Fruit fly (Drosophila melanogaster) whole organism, embryonic: ENCODE results near the gene CG5665.

Experiments used
- CG11247 ChIP-seq: fragments of 200-800 bp; sonication (Bioruptor generic); IDR thresholded peaks from 2 replicates; pipeline ENCODE4 v1.3.6; 2022; ENCODE audit warnings: missing biosample characterization, missing genetic modification characterization
- CG11723 ChIP-seq: fragments of 200-800 bp; sonication (Bioruptor generic); optimal IDR thresholded peaks from 2 replicates; lab custom pipeline; 2017; ENCODE audit warnings: missing biosample characterization, mild to moderate bottlenecking, missing genetic modification characterization
- CG12659 ChIP-seq: fragments of 200-800 bp; sonication (Bioruptor generic); optimal IDR thresholded peaks from 3 replicates; lab custom pipeline; 2017; ENCODE audit warnings: mild to moderate bottlenecking, missing biosample characterization, missing genetic modification reagents, missing genetic modification characterization
- CG12769 ChIP-seq: fragments of 200-800 bp; sonication (Bioruptor generic); optimal IDR thresholded peaks from 2 replicates; lab custom pipeline; 2019; ENCODE audit warnings: missing biosample characterization, mild to moderate bottlenecking, missing genetic modification characterization, moderate library complexity
- CG13424 ChIP-seq: fragments of 200-800 bp; sonication (Bioruptor generic); optimal IDR thresholded peaks from 2 replicates; lab custom pipeline; 2019; ENCODE audit warnings: missing biosample characterization, mild to moderate bottlenecking, missing genetic modification characterization, moderate library complexity
- CG15269 ChIP-seq: fragments of 200-800 bp; sonication (Bioruptor generic); optimal IDR thresholded peaks from 2 replicates; lab custom pipeline; 2018; ENCODE audit warnings: missing biosample characterization, mild to moderate bottlenecking, missing genetic modification characterization, moderate library complexity
- CG15601 ChIP-seq: fragments of 200-800 bp; sonication (Bioruptor generic); optimal IDR thresholded peaks from 3 replicates; lab custom pipeline; 2019; ENCODE audit warnings: missing biosample characterization, mild to moderate bottlenecking, missing genetic modification characterization, moderate library complexity
- CG1602 ChIP-seq: fragments of 200-800 bp; sonication (Bioruptor generic); optimal IDR thresholded peaks from 3 replicates; lab custom pipeline; 2016; ENCODE audit warnings: missing biosample characterization, missing genetic modification characterization
- CG1603 ChIP-seq: fragments of 200-800 bp; sonication (Bioruptor generic); optimal IDR thresholded peaks from 2 replicates; lab custom pipeline; 2019; ENCODE audit warnings: missing biosample characterization, mild to moderate bottlenecking, missing genetic modification characterization, moderate library complexity
- CG16815 ChIP-seq: fragments of 200-800 bp; sonication (Bioruptor generic); optimal IDR thresholded peaks from 3 replicates; lab custom pipeline; 2017; ENCODE audit warnings: missing biosample characterization, mild to moderate bottlenecking, missing genetic modification characterization
- CG17385 ChIP-seq: fragments of 200-800 bp; sonication (Bioruptor generic); optimal IDR thresholded peaks from 3 replicates; lab custom pipeline; 2018; ENCODE audit warnings: missing biosample characterization, mild to moderate bottlenecking, missing genetic modification characterization
- CG17829 ChIP-seq: fragments of 200-800 bp; optimal IDR thresholded peaks from 2 replicates; lab custom pipeline; 2019; ENCODE audit warnings: missing biosample characterization, mild to moderate bottlenecking, missing genetic modification characterization, moderate library complexity
- CG2199 ChIP-seq: fragments of 200-800 bp; sonication (Bioruptor generic); IDR thresholded peaks from 3 replicates; pipeline ENCODE4 v1.3.6; 2022; ENCODE audit warnings: missing biosample characterization, missing genetic modification characterization
- CG30020 ChIP-seq: fragments of 200-800 bp; optimal IDR thresholded peaks from 2 replicates; lab custom pipeline; 2019; ENCODE audit warnings: missing biosample characterization, mild to moderate bottlenecking, missing genetic modification characterization, moderate library complexity
- CG31441 ChIP-seq: fragments of 200-800 bp; sonication (Bioruptor generic); IDR thresholded peaks from 2 replicates; pipeline ENCODE4 v1.3.6; 2022; ENCODE audit warnings: missing biosample characterization, missing genetic modification characterization
- CG3281 ChIP-seq: fragments of 200-800 bp; sonication (Bioruptor generic); optimal IDR thresholded peaks from 3 replicates; lab custom pipeline; 2017; ENCODE audit warnings: missing biosample characterization, mild to moderate bottlenecking, missing genetic modification characterization
- CG34422 ChIP-seq: fragments of 200-800 bp; sonication (Bioruptor generic); IDR thresholded peaks from 3 replicates; pipeline ENCODE4 v1.3.6; 2022; ENCODE audit warnings: missing biosample characterization, missing genetic modification characterization
- CG4404 ChIP-seq: fragments of 200-800 bp; sonication (Bioruptor generic); IDR thresholded peaks from 2 replicates; pipeline ENCODE4 v1.3.6; 2022; ENCODE audit warnings: missing biosample characterization, missing genetic modification characterization
- CG4854 ChIP-seq: fragments of 200-800 bp; sonication (Bioruptor generic); optimal IDR thresholded peaks from 2 replicates; lab custom pipeline; 2016; ENCODE audit warnings: missing biosample characterization, missing genetic modification characterization, inconsistent platforms
- CG6175 ChIP-seq: fragments of 200-800 bp; sonication (Bioruptor generic); IDR thresholded peaks from 3 replicates; pipeline ENCODE4 v1.3.6; 2022; ENCODE audit warnings: missing biosample characterization, missing genetic modification characterization
- CG6813 ChIP-seq: fragments of 200-800 bp; sonication (Bioruptor generic); optimal IDR thresholded peaks from 2 replicates; lab custom pipeline; 2017; ENCODE audit warnings: missing biosample characterization, missing genetic modification characterization, mild to moderate bottlenecking, moderate library complexity, missing genetic modification reagents
- CG7839 ChIP-seq: fragments of 200-800 bp; sonication (Bioruptor generic); optimal IDR thresholded peaks from 3 replicates; lab custom pipeline; 2018; ENCODE audit warnings: missing biosample characterization, mild to moderate bottlenecking, missing genetic modification characterization, moderate library complexity
- CG7987 ChIP-seq: fragments of 200-800 bp; sonication (Bioruptor generic); optimal IDR thresholded peaks from 2 replicates; lab custom pipeline; 2018; ENCODE audit warnings: missing biosample characterization, mild to moderate bottlenecking, missing genetic modification characterization, moderate library complexity
- CG8924 ChIP-seq: fragments of 200-800 bp; optimal IDR thresholded peaks from 3 replicates; lab custom pipeline; 2019; ENCODE audit warnings: missing biosample characterization, mild to moderate bottlenecking, missing genetic modification characterization, moderate library complexity
- Dad ChIP-seq: fragments of 200-800 bp; sonication (Bioruptor generic); optimal IDR thresholded peaks from 3 replicates; lab custom pipeline; 2016; ENCODE audit warnings: missing biosample characterization, missing genetic modification characterization
- Drgx ChIP-seq: fragments of 200-800 bp; sonication (Bioruptor generic); IDR thresholded peaks from 2 replicates; pipeline ENCODE4 v1.3.6; 2022; ENCODE audit warnings: missing biosample characterization, missing genetic modification characterization
- E2f1 ChIP-seq: fragments of 200-800 bp; sonication (Bioruptor generic); IDR thresholded peaks from 2 replicates; pipeline ENCODE4 v1.3.6; 2022; ENCODE audit warnings: missing biosample characterization, missing genetic modification characterization
- E2f2 ChIP-seq: fragments of 200-800 bp; sonication (Bioruptor generic); IDR thresholded peaks from 2 replicates; pipeline ENCODE4 v1.3.6; 2022; ENCODE audit warnings: missing biosample characterization, missing genetic modification characterization
- Kr ChIP-seq: fragments of 200-800 bp; sonication (Bioruptor generic); optimal IDR thresholded peaks from 2 replicates; lab custom pipeline; 2017; ENCODE audit warnings: missing biosample characterization, mild to moderate bottlenecking, missing genetic modification characterization
- MTF-1 ChIP-seq: fragments of 200-800 bp; sonication (Bioruptor generic); optimal IDR thresholded peaks from 2 replicates; lab custom pipeline; 2018; ENCODE audit warnings: missing biosample characterization, mild to moderate bottlenecking, missing genetic modification characterization, borderline replicate concordance
- Mad ChIP-seq: fragments of 200-800 bp; sonication (Bioruptor generic); optimal IDR thresholded peaks from 2 replicates; lab custom pipeline; 2016; ENCODE audit warnings: missing biosample characterization, missing genetic modification characterization
- Nf-YC ChIP-seq: fragments of 200-800 bp; optimal IDR thresholded peaks from 3 replicates; lab custom pipeline; 2019; ENCODE audit warnings: missing biosample characterization, mild to moderate bottlenecking, missing genetic modification characterization, moderate library complexity
- Oaz ChIP-seq: fragments of 200-800 bp; sonication (Bioruptor generic); IDR thresholded peaks from 2 replicates; pipeline ENCODE4 v1.3.6; 2022; ENCODE audit warnings: missing biosample characterization, missing genetic modification characterization
- Opbp ChIP-seq: fragments of 200-800 bp; sonication (Bioruptor generic); IDR thresholded peaks from 3 replicates; pipeline ENCODE4 v1.3.6; 2022; ENCODE audit warnings: missing biosample characterization, missing genetic modification characterization; ENCODE audit not compliant: partially characterized antibody
- Ptx1 ChIP-seq: fragments of 200-800 bp; sonication (Bioruptor generic); IDR thresholded peaks from 2 replicates; pipeline ENCODE4 v1.3.6; 2022; ENCODE audit warnings: missing biosample characterization, missing genetic modification characterization
- Tbp ChIP-seq: fragments of >200 bp; optimal IDR thresholded peaks from 2 replicates; lab custom pipeline; 2018; ENCODE audit warnings: missing biosample characterization, missing genetic modification characterization
- Trl ChIP-seq, 3 experiments: fragments of >200 bp in 2 of 3; fragments of 200-800 bp in 1 of 3; sonication (Bioruptor generic) in 1 of 3; optimal IDR thresholded peaks; 2 replicates in 1 of 3; 3 replicates in 2 of 3; lab custom pipeline; 2016 to 2017; ENCODE audit warnings: missing biosample characterization in 1 of 3, missing genetic modification characterization in 1 of 3
- cg ChIP-seq: fragments of 200-800 bp; sonication (Bioruptor generic); optimal IDR thresholded peaks from 3 replicates; lab custom pipeline; 2019; ENCODE audit warnings: missing biosample characterization, mild to moderate bottlenecking, missing genetic modification characterization, moderate library complexity
- chif ChIP-seq, 2 experiments: fragments of 200-800 bp; sonication (Bioruptor generic); optimal IDR thresholded peaks; 3 replicates each; lab custom pipeline; 2016; ENCODE audit warnings: missing biosample characterization in 2 of 2, missing genetic modification characterization in 2 of 2
- cwo ChIP-seq: fragments of 200-800 bp; sonication (Bioruptor generic); optimal IDR thresholded peaks from 3 replicates; lab custom pipeline; 2017; ENCODE audit warnings: missing biosample characterization, missing genetic modification characterization, mild to moderate bottlenecking, moderate library complexity, missing genetic modification reagents
- eve ChIP-seq, 2 experiments: fragments of >200 bp; optimal IDR thresholded peaks; 2 replicates each; lab custom pipeline; 2017; ENCODE audit warnings: missing biosample characterization in 2 of 2, missing genetic modification characterization in 2 of 2
- fru ChIP-seq: fragments of >200 bp; optimal IDR thresholded peaks from 2 replicates; lab custom pipeline; 2017
- grau ChIP-seq: fragments of 200-800 bp; optimal IDR thresholded peaks from 3 replicates; lab custom pipeline; 2019; ENCODE audit warnings: missing biosample characterization, mild to moderate bottlenecking, missing genetic modification characterization, moderate library complexity
- gsb ChIP-seq: fragments of 200-800 bp; sonication (Bioruptor generic); IDR thresholded peaks from 2 replicates; pipeline ENCODE4 v1.3.6; 2022; ENCODE audit warnings: missing biosample characterization, missing genetic modification characterization
- insv ChIP-seq, 2 experiments: fragments of 200-800 bp; sonication (Bioruptor generic); optimal IDR thresholded peaks; 3 replicates each; lab custom pipeline; 2016 to 2018; ENCODE audit warnings: missing biosample characterization in 2 of 2, missing genetic modification characterization in 2 of 2
- odd ChIP-seq: fragments of 200-800 bp; sonication (Bioruptor generic); optimal IDR thresholded peaks from 2 replicates; lab custom pipeline; 2017; ENCODE audit warnings: missing biosample characterization, mild to moderate bottlenecking, missing genetic modification characterization
- phol ChIP-seq: fragments of 200-800 bp; sonication (Bioruptor generic); optimal IDR thresholded peaks from 3 replicates; lab custom pipeline; 2018; ENCODE audit warnings: missing biosample characterization, mild to moderate bottlenecking, missing genetic modification characterization, moderate library complexity
- salm ChIP-seq: fragments of 200-800 bp; sonication (Bioruptor generic); optimal IDR thresholded peaks from 2 replicates; lab custom pipeline; 2018; ENCODE audit warnings: missing biosample characterization, mild to moderate bottlenecking, missing genetic modification characterization
- slou ChIP-seq: fragments of 200-800 bp; sonication (Bioruptor generic); optimal IDR thresholded peaks from 3 replicates; lab custom pipeline; 2016; ENCODE audit warnings: missing biosample characterization, missing genetic modification characterization
- tna ChIP-seq: fragments of 200-800 bp; sonication (Bioruptor generic); IDR thresholded peaks from 2 replicates; pipeline ENCODE4 v1.3.6; 2022; ENCODE audit warnings: missing biosample characterization, missing genetic modification characterization; ENCODE audit not compliant: partially characterized antibody
- unc-4 ChIP-seq: fragments of 200-800 bp; sonication (Bioruptor generic); IDR thresholded peaks from 2 replicates; pipeline ENCODE4 v1.3.6; 2022; ENCODE audit warnings: missing biosample characterization, missing genetic modification characterization; ENCODE audit not compliant: partially characterized antibody

CG5665 gene

dm6 chr3L:20397770-20398169 lies 39.5 kb downstream of the CG5665 start (continued):
- TF ChIP-seq odd (GFP tag; lab: Kevin White, UChicago) = no peak
- no peak for TF ChIP-seq CG13424
- TF ChIP-seq CG6813 = no peak
- TF ChIP-seq tna = 0 out of 2 replicates have a peak, but pooled peaks have one; percentile 30
- 0 out of 3 replicates have a peak, but pooled peaks have one; percentile 22 for TF ChIP-seq Opbp
- no peak for TF ChIP-seq cwo
- TF ChIP-seq Mad (GFP tag; lab: Kevin White, UChicago) = no peak
- no peak for TF ChIP-seq CG7987 (GFP tag; lab: Kevin White, UChicago)
- no peak for TF ChIP-seq CG4854 (GFP tag; lab: Kevin White, UChicago)
- TF ChIP-seq CG7839 = no peak
- no peak for TF ChIP-seq chif (GFP tag; optimal IDR thresholded peaks at IDR 0.05; lab: Kevin White, UChicago)
- TF ChIP-seq unc-4 (GFP tag; lab: Robert Waterston, UW) = peak; percentile 35; the same call in 1 of the 2 replicates
- no peak for TF ChIP-seq CG1603
- TF ChIP-seq slou (GFP tag; lab: Kevin White, UChicago) = no peak
- TF ChIP-seq CG31441 (GFP tag; lab: Robert Waterston, UW) = no peak
- TF ChIP-seq CG17829 (tag; lab: Kevin White, UChicago) = no peak
- TF ChIP-seq MTF-1 (GFP tag; lab: Kevin White, UChicago) = no peak
- TF ChIP-seq Oaz = no peak
- TF ChIP-seq CG11247 (GFP tag; lab: Robert Waterston, UW) = no peak
- no peak for TF ChIP-seq Tbp (GFP tag; lab: Kevin White, UChicago)
- no peak for TF ChIP-seq Kr (GFP tag; lab: Kevin White, UChicago)
- TF ChIP-seq CG34422 = 0 out of 3 replicates have a peak, but pooled peaks have one; percentile 26
- TF ChIP-seq phol (tag; lab: Kevin White, UChicago) = no peak
- TF ChIP-seq Nf-YC (tag; lab: Kevin White, UChicago) = no peak
- peak; percentile 1 for TF ChIP-seq CG15269 (tag; lab: Kevin White, UChicago)
- TF ChIP-seq CG12769 (tag; lab: Kevin White, UChicago) = no peak
- TF ChIP-seq CG4404 = no peak
- TF ChIP-seq CG8924 (tag; lab: Kevin White, UChicago) = no peak
- no peak for TF ChIP-seq eve (GFP tag; optimal IDR thresholded peaks at IDR 0.05; lab: Kevin White, UChicago)
- no peak for TF ChIP-seq CG2199
- peak; percentile 2 for TF ChIP-seq cg (GFP tag; lab: Kevin White, UChicago)
- TF ChIP-seq Ptx1 = no peak
- TF ChIP-seq CG6175 (GFP tag; lab: Robert Waterston, UW) = peak; percentile 64; the same call in 1 of the 3 replicates
- no peak for TF ChIP-seq CG17385 (GFP tag; lab: Kevin White, UChicago)
- TF ChIP-seq Drgx (GFP tag; lab: Robert Waterston, UW) = no peak
- TF ChIP-seq Dad (GFP tag; lab: Kevin White, UChicago) = no peak
- no peak for TF ChIP-seq CG16815 (GFP tag; lab: Kevin White, UChicago)
- no peak for TF ChIP-seq CG1602
- TF ChIP-seq gsb (GFP tag; lab: Robert Waterston, UW) = no peak
- TF ChIP-seq E2f2 (GFP tag; lab: Robert Waterston, UW) = no peak
- no peak for TF ChIP-seq CG30020 (tag; lab: Kevin White, UChicago)
- TF ChIP-seq salm (tag; lab: Kevin White, UChicago) = no peak
- TF ChIP-seq CG12659 (GFP tag; lab: Kevin White, UChicago) = no peak
- no peak for TF ChIP-seq grau (tag; lab: Kevin White, UChicago)
- TF ChIP-seq Trl (optimal IDR thresholded peaks at IDR 0.05; lab: Kevin White, UChicago) = peak in 1 of 2 experiments; percentile 18
- no peak for TF ChIP-seq Trl (GFP tag; optimal IDR thresholded peaks at IDR 0.05; lab: Kevin White, UChicago)
- TF ChIP-seq CG15601 (tag; lab: Kevin White, UChicago) = no peak
- no peak for TF ChIP-seq insv (GFP tag; optimal IDR thresholded peaks at IDR 0.05; lab: Kevin White, UChicago)
- TF ChIP-seq fru (lab: Kevin White, UChicago) = no peak
- no peak for TF ChIP-seq CG11723
- no peak for TF ChIP-seq CG3281 (GFP tag; lab: Kevin White, UChicago)
- TF ChIP-seq E2f1 (GFP tag; lab: Robert Waterston, UW) = peak; percentile 20; the same call in 1 of the 2 replicates
